Fruit fly (Drosophila melanogaster) whole organism, prepupa: Measurements from ENCODE around the gene dlt.
A peak's percentile ranks its signal among the peaks of the same experiment; 100 is the strongest.

ENCODE experiments used
- Blimp-1 ChIP-seq: fragments of 200-800 bp; sonication (Bioruptor generic); optimal IDR thresholded peaks from 3 replicates; lab custom pipeline; 2017; ENCODE audit warnings: missing biosample characterization, missing genetic modification characterization, mild to moderate bottlenecking, moderate library complexity, missing genetic modification reagents
- CG10631 ChIP-seq: fragments of 200-800 bp; sonication (Bioruptor generic); optimal IDR thresholded peaks from 2 replicates; lab custom pipeline; 2016; ENCODE audit warnings: missing biosample characterization, missing genetic modification characterization
- CG10669 ChIP-seq: fragments of 200-800 bp; sonication (Bioruptor generic); optimal IDR thresholded peaks from 3 replicates; lab custom pipeline; 2018; ENCODE audit warnings: missing biosample characterization, mild to moderate bottlenecking, missing genetic modification characterization, moderate library complexity
- CG11294 ChIP-seq: fragments of 200-800 bp; sonication (Bioruptor generic); IDR thresholded peaks from 2 replicates; pipeline ENCODE4 v1.3.6; 2022; ENCODE audit warnings: missing biosample characterization, missing genetic modification characterization
- CG11762 ChIP-seq: fragments of 200-800 bp; sonication (Bioruptor generic); optimal IDR thresholded peaks from 3 replicates; lab custom pipeline; 2016; ENCODE audit warnings: missing biosample characterization, missing genetic modification characterization; ENCODE audit not compliant: insufficient read depth
- CG11902 ChIP-seq: fragments of 200-800 bp; sonication (Bioruptor generic); optimal IDR thresholded peaks from 3 replicates; lab custom pipeline; 2016; ENCODE audit warnings: missing biosample characterization, missing genetic modification characterization
- CG15336 ChIP-seq: fragments of 200-800 bp; sonication (Bioruptor generic); IDR thresholded peaks from 2 replicates; pipeline ENCODE4 v1.3.6; 2022; ENCODE audit warnings: missing biosample characterization, missing genetic modification characterization
- CG1621 ChIP-seq: fragments of 200-800 bp; sonication (Bioruptor generic); optimal IDR thresholded peaks from 3 replicates; lab custom pipeline; 2018; ENCODE audit warnings: missing biosample characterization, mild to moderate bottlenecking, missing genetic modification characterization
- CG16779 ChIP-seq: fragments of 200-800 bp; sonication (Bioruptor generic); optimal IDR thresholded peaks from 3 replicates; lab custom pipeline; 2017; ENCODE audit warnings: missing biosample characterization, mild to moderate bottlenecking, missing genetic modification characterization
- CG31627 ChIP-seq: fragments of 200-800 bp; sonication (Bioruptor generic); optimal IDR thresholded peaks from 3 replicates; lab custom pipeline; 2016; ENCODE audit warnings: missing biosample characterization, missing genetic modification characterization
- CG32006 ChIP-seq: fragments of 200-800 bp; sonication (Bioruptor generic); optimal IDR thresholded peaks from 3 replicates; lab custom pipeline; 2017; ENCODE audit warnings: missing biosample characterization, mild to moderate bottlenecking, missing genetic modification characterization
- CG34406 ChIP-seq: fragments of 200-800 bp; sonication (Bioruptor generic); optimal IDR thresholded peaks from 3 replicates; lab custom pipeline; 2016; ENCODE audit warnings: missing biosample characterization, missing genetic modification characterization
- CG3919 ChIP-seq: fragments of 200-800 bp; sonication (Bioruptor generic); optimal IDR thresholded peaks from 3 replicates; lab custom pipeline; 2016; ENCODE audit warnings: missing biosample characterization, missing genetic modification characterization
- CG4318 ChIP-seq: fragments of 200-800 bp; sonication (Bioruptor generic); optimal IDR thresholded peaks from 3 replicates; lab custom pipeline; 2017; ENCODE audit warnings: missing biosample characterization, mild to moderate bottlenecking, missing genetic modification characterization
- CG6163 ChIP-seq: fragments of 200-800 bp; sonication (Bioruptor generic); IDR thresholded peaks from 3 replicates; pipeline ENCODE4 v1.3.6; 2022; ENCODE audit warnings: missing biosample characterization, missing genetic modification characterization
- CG6808 ChIP-seq: fragments of 200-800 bp; sonication (Bioruptor generic); optimal IDR thresholded peaks from 3 replicates; lab custom pipeline; 2017; ENCODE audit warnings: missing biosample characterization, missing genetic modification characterization, mild to moderate bottlenecking, moderate library complexity, missing genetic modification reagents
- CG6854 ChIP-seq: fragments of 200-800 bp; sonication (Bioruptor generic); optimal IDR thresholded peaks from 2 replicates; lab custom pipeline; 2017; ENCODE audit warnings: missing biosample characterization, mild to moderate bottlenecking, missing genetic modification characterization
- CG7368 ChIP-seq: fragments of 200-800 bp; sonication (Bioruptor generic); optimal IDR thresholded peaks from 3 replicates; lab custom pipeline; 2016; ENCODE audit warnings: missing biosample characterization, missing genetic modification characterization
- CG8119 ChIP-seq: fragments of 200-800 bp; sonication (Bioruptor generic); IDR thresholded peaks from 3 replicates; pipeline ENCODE4 v1.3.6; 2022; ENCODE audit warnings: missing biosample characterization, missing genetic modification characterization
- CG8632 ChIP-seq: fragments of 200-800 bp; sonication (Bioruptor generic); optimal IDR thresholded peaks from 3 replicates; lab custom pipeline; 2016; ENCODE audit warnings: missing biosample characterization, missing genetic modification characterization
- CG9139 ChIP-seq: fragments of 200-800 bp; sonication (Bioruptor generic); optimal IDR thresholded peaks from 3 replicates; lab custom pipeline; 2017; ENCODE audit warnings: missing biosample characterization, mild to moderate bottlenecking, missing genetic modification characterization
- Eip75B ChIP-seq: fragments of 200-800 bp; sonication (Bioruptor generic); optimal IDR thresholded peaks from 3 replicates; lab custom pipeline; 2016; ENCODE audit warnings: missing biosample characterization, missing genetic modification characterization
- Eip78C ChIP-seq: fragments of 200-800 bp; sonication (Bioruptor generic); peaks from one replicate; lab custom pipeline; 2016; ENCODE audit warnings: missing biosample characterization, missing genetic modification characterization
- Eip93F ChIP-seq: fragments of 200-800 bp; sonication (Bioruptor generic); optimal IDR thresholded peaks from 2 replicates; lab custom pipeline; 2016; ENCODE audit warnings: missing biosample characterization, mild to moderate bottlenecking, missing genetic modification characterization
- Ets21C ChIP-seq: fragments of 200-800 bp; sonication (Bioruptor generic); optimal IDR thresholded peaks from 3 replicates; lab custom pipeline; 2016; ENCODE audit warnings: missing biosample characterization, missing genetic modification characterization
- Ets96B ChIP-seq: fragments of 200-800 bp; optimal IDR thresholded peaks from 2 replicates; lab custom pipeline; 2019; ENCODE audit warnings: missing biosample characterization, mild to moderate bottlenecking, missing genetic modification characterization, moderate library complexity
- Gug ChIP-seq: fragments of 200-800 bp; sonication (Bioruptor generic); IDR thresholded peaks from 2 replicates; pipeline ENCODE4 v1.3.6; 2022; ENCODE audit warnings: missing biosample characterization, missing genetic modification characterization
- Hr38 ChIP-seq: sonication (Bioruptor generic); optimal IDR thresholded peaks from 2 replicates; lab custom pipeline; 2016; ENCODE audit warnings: missing biosample characterization, missing genetic modification characterization
- Hr39 ChIP-seq: fragments of 200-800 bp; sonication (Bioruptor generic); optimal IDR thresholded peaks from 2 replicates; lab custom pipeline; 2016; ENCODE audit warnings: missing biosample characterization, missing genetic modification characterization
- Lpt ChIP-seq: fragments of 200-800 bp; sonication (Bioruptor generic); optimal IDR thresholded peaks from 3 replicates; lab custom pipeline; 2016; ENCODE audit warnings: missing biosample characterization, missing genetic modification characterization
- Met ChIP-seq: fragments of 200-800 bp; sonication (Bioruptor generic); optimal IDR thresholded peaks from 3 replicates; lab custom pipeline; 2016; ENCODE audit warnings: missing biosample characterization, missing genetic modification characterization
- OdsH ChIP-seq: fragments of 200-800 bp; sonication (Bioruptor generic); optimal IDR thresholded peaks from 3 replicates; lab custom pipeline; 2016; ENCODE audit warnings: missing biosample characterization, missing genetic modification characterization
- Smox ChIP-seq: fragments of 200-800 bp; sonication (Bioruptor generic); optimal IDR thresholded peaks from 3 replicates; lab custom pipeline; 2016; ENCODE audit warnings: missing biosample characterization, missing genetic modification characterization
- Sox14 ChIP-seq: fragments of 200-800 bp; sonication (Bioruptor generic); optimal IDR thresholded peaks from 3 replicates; lab custom pipeline; 2016; ENCODE audit warnings: missing biosample characterization, missing genetic modification characterization
- Sox15 ChIP-seq: fragments of 200-800 bp; sonication (Bioruptor generic); optimal IDR thresholded peaks from 3 replicates; lab custom pipeline; 2016; ENCODE audit warnings: missing biosample characterization, missing genetic modification characterization
- achi ChIP-seq: fragments of 200-800 bp; sonication (Bioruptor generic); optimal IDR thresholded peaks from 3 replicates; lab custom pipeline; 2016; ENCODE audit warnings: missing biosample characterization, missing genetic modification characterization
- acj6 ChIP-seq: fragments of 200-800 bp; sonication (Bioruptor generic); optimal IDR thresholded peaks from 3 replicates; lab custom pipeline; 2016; ENCODE audit warnings: missing biosample characterization, missing genetic modification characterization
- dac ChIP-seq: fragments of 200-800 bp; sonication (Bioruptor generic); optimal IDR thresholded peaks from 2 replicates; lab custom pipeline; 2017; ENCODE audit warnings: missing biosample characterization, mild to moderate bottlenecking, missing genetic modification characterization
- dsx ChIP-seq: fragments of 200-800 bp; optimal IDR thresholded peaks from 3 replicates; lab custom pipeline; 2019; ENCODE audit warnings: missing biosample characterization, mild to moderate bottlenecking, missing genetic modification characterization, moderate library complexity; ENCODE audit not compliant: poor library complexity, severe bottlenecking
- eg ChIP-seq: fragments of 200-800 bp; sonication (Bioruptor generic); IDR thresholded peaks from 3 replicates; pipeline ENCODE4 v1.3.6; 2022; ENCODE audit warnings: missing biosample characterization, missing genetic modification characterization
- fd85E ChIP-seq: fragments of 200-800 bp; sonication (Bioruptor generic); optimal IDR thresholded peaks from 3 replicates; lab custom pipeline; 2016; ENCODE audit warnings: missing biosample characterization, missing genetic modification characterization
- fkh ChIP-seq: fragments of 200-800 bp; sonication (Bioruptor generic); optimal IDR thresholded peaks from 3 replicates; lab custom pipeline; 2017; ENCODE audit warnings: missing biosample characterization, mild to moderate bottlenecking, missing genetic modification characterization, moderate library complexity
- lz ChIP-seq: fragments of 200-800 bp; sonication (Bioruptor generic); optimal IDR thresholded peaks from 3 replicates; lab custom pipeline; 2016; ENCODE audit warnings: missing biosample characterization, missing genetic modification characterization
- net ChIP-seq: fragments of 200-800 bp; sonication (Bioruptor generic); optimal IDR thresholded peaks from 3 replicates; lab custom pipeline; 2016; ENCODE audit warnings: missing biosample characterization, missing genetic modification characterization
- pdm3 ChIP-seq: fragments of 200-800 bp; sonication (Bioruptor generic); optimal IDR thresholded peaks from 3 replicates; lab custom pipeline; 2016; ENCODE audit warnings: missing biosample characterization, missing genetic modification characterization
- salr ChIP-seq, 2 experiments: fragments of 200-800 bp; sonication (Bioruptor generic); optimal IDR thresholded peaks; 3 replicates each; lab custom pipeline; 2016 to 2018; ENCODE audit warnings: missing biosample characterization in 2 of 2, missing genetic modification characterization in 2 of 2, mild to moderate bottlenecking in 1 of 2
- svp ChIP-seq: fragments of 200-800 bp; sonication (Bioruptor generic); peaks from one replicate; lab custom pipeline; 2016; ENCODE audit warnings: missing biosample characterization, missing genetic modification characterization
- topi ChIP-seq: fragments of 200-800 bp; sonication (Bioruptor generic); optimal IDR thresholded peaks from 3 replicates; lab custom pipeline; 2016; ENCODE audit warnings: missing biosample characterization, missing genetic modification characterization
- vri ChIP-seq: fragments of 200-800 bp; sonication (Bioruptor generic); optimal IDR thresholded peaks from 3 replicates; lab custom pipeline; 2016; ENCODE audit warnings: missing biosample characterization, mild to moderate bottlenecking, missing genetic modification characterization

Gene dlt

dm6 chr3L:1829539-1829938 lies 34.4 kb upstream of the dlt start (continued):
- TF ChIP-seq CG1621 (tag; lab: Kevin White, UChicago) (peak; percentile 30), CG9139 (GFP tag; lab: Kevin White, UChicago) (no peak), CG10631 (GFP tag; lab: Kevin White, UChicago) (peak; percentile 66), dac (GFP tag; lab: Kevin White, UChicago) (peak; percentile 9), CG11294 (GFP tag; lab: Robert Waterston, UW) (peak; percentile 74), Lpt (GFP tag; lab: Kevin White, UChicago) (peak; percentile 68), Ets96B (tag; lab: Kevin White, UChicago) (peak; percentile 43), Gug (GFP tag; lab: Robert Waterston, UW) (peak; percentile 75), vri (peak; percentile 59), Smox (GFP tag; lab: Kevin White, UChicago) (peak; percentile 71), Blimp-1 (GFP tag; lab: Kevin White, UChicago) (no peak), CG32006 (GFP tag; lab: Kevin White, UChicago) (peak; percentile 71), achi (peak; percentile 59), CG31627 (GFP tag; lab: Kevin White, UChicago) (peak; percentile 73), CG6854 (no peak), CG11902 (GFP tag; lab: Kevin White, UChicago) (no peak), Sox15 (peak; percentile 28), CG4318 (GFP tag; lab: Kevin White, UChicago) (peak; percentile 50), eg (peak; percentile 87), CG6163 (GFP tag; lab: Robert Waterston, UW) (peak; percentile 84), CG7368 (GFP tag; lab: Kevin White, UChicago) (peak; percentile 38), Hr39 (GFP tag; lab: Kevin White, UChicago) (peak; percentile 81), OdsH (GFP tag; lab: Kevin White, UChicago) (peak; percentile 77), CG16779 (tag; lab: Kevin White, UChicago) (peak; percentile 16), salr (GFP tag; optimal IDR thresholded peaks at IDR 0.05; lab: Kevin White, UChicago) (peak in 1 of 2 experiments; percentile 69), Hr38 (GFP tag; lab: Kevin White, UChicago) (no peak), CG6808 (GFP tag; lab: Kevin White, UChicago) (peak; percentile 28), fkh (GFP tag; lab: Kevin White, UChicago) (no peak), CG8632 (GFP tag; lab: Kevin White, UChicago) (peak; percentile 38), Eip75B (GFP tag; lab: Kevin White, UChicago) (peak; percentile 62), pdm3 (peak; percentile 68), Ets21C (GFP tag; lab: Kevin White, UChicago) (peak; percentile 47), CG34406 (peak; percentile 51), Eip93F (GFP tag; lab: Kevin White, UChicago) (no peak), Sox14 (GFP tag; lab: Kevin White, UChicago) (peak; percentile 80), fd85E (GFP tag; lab: Kevin White, UChicago) (no peak), CG11762 (peak; percentile 34), CG15336 (GFP tag; lab: Robert Waterston, UW) (peak; percentile 78), Met (GFP tag; lab: Kevin White, UChicago) (peak; percentile 79), CG8119 (GFP tag; lab: Robert Waterston, UW) (peak; percentile 57; the same call in 1 of the 3 replicates)

dm6 chr3L:1827809-1828371 lies 32.8 kb upstream of the dlt start:
- TF ChIP-seq CG34406 (no peak), dac (GFP tag; lab: Kevin White, UChicago) (no peak), lz (GFP tag; lab: Kevin White, UChicago) (no peak), CG4318 (GFP tag; lab: Kevin White, UChicago) (no peak), achi (no peak), OdsH (GFP tag; lab: Kevin White, UChicago) (no peak), Hr39 (GFP tag; lab: Kevin White, UChicago) (peak; percentile 10), CG31627 (GFP tag; lab: Kevin White, UChicago) (no peak), fd85E (GFP tag; lab: Kevin White, UChicago) (no peak), dsx (GFP tag; lab: Kevin White, UChicago) (peak; percentile 6), topi (GFP tag; lab: Kevin White, UChicago) (no peak), CG6854 (peak; percentile 67), CG32006 (GFP tag; lab: Kevin White, UChicago) (no peak), CG10669 (GFP tag; lab: Kevin White, UChicago) (no peak), pdm3 (no peak), net (no peak), Eip93F (GFP tag; lab: Kevin White, UChicago) (no peak), Ets21C (GFP tag; lab: Kevin White, UChicago) (no peak), Lpt (GFP tag; lab: Kevin White, UChicago) (no peak), Ets96B (tag; lab: Kevin White, UChicago) (no peak), svp (GFP tag; lab: Kevin White, UChicago) (no peak), CG3919 (GFP tag; lab: Kevin White, UChicago) (no peak), acj6 (no peak), Eip78C (GFP tag; lab: Kevin White, UChicago) (peak; percentile 52), fkh (GFP tag; lab: Kevin White, UChicago) (no peak)
